Worm (Caenorhabditis elegans) whole organism, L4/young adult: Measurements from ENCODE around the gene E04F6.6.

ENCODE experiments used
- W03F9.2 ChIP-seq: fragments of 150-350 bp; optimal IDR thresholded peaks from 2 replicates; lab custom pipeline; 2014; ENCODE audit warnings: missing biosample characterization, missing genetic modification characterization
- dao-5 ChIP-seq: sonication (generic microtip); optimal IDR thresholded peaks from 2 replicates; lab custom pipeline; 2016; ENCODE audit warnings: missing genotype, missing genetic modification characterization, moderate library complexity, missing compliant biosample characterization
- him-1 ChIP-seq: sonication (generic microtip); optimal IDR thresholded peaks from 2 replicates; lab custom pipeline; 2016; ENCODE audit warnings: missing genotype, missing genetic modification reagents, missing genetic modification characterization, missing compliant biosample characterization

DNA sequence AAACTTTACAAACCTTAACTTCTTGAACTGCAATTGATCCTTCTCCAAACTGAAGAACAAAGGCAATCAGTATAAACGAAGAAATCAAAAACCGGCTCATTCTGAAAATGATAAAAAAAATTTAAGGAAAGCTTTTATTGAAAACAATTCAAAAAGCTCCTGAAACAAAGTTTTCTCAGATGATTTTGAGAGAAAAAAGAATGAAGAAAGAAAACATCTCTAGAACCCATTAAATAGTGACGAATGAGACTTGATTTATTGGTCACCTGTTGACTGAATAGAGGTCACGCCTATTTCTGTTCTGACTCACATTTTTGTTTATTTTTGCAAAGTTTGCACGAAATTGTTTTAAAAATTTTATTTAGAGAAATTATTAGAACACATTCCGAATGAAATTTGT, 11.9 kb upstream of the E04F6.6 start, which contains the start of gene E04F6.8:
- no peak for TF ChIP-seq dao-5 (tag; lab: Kevin White, UChicago)
- TF ChIP-seq him-1 (tag; lab: Kevin White, UChicago), result no peak
- TF ChIP-seq W03F9.2 (tag; lab: Kevin White, UChicago), result no peak
